Fruit fly (Drosophila melanogaster): ENCODE data around the gene CG34377.

CG34377 gene

dm6 chr3R:22358810-22359209 is 34.9 kb upstream of the CG34377 start (continued):
- peak; percentile 33; the same call in 1 of the 4 replicates for TF ChIP-seq Gug (GFP tag; IDR thresholded peaks at IDR 0.05)
- TF ChIP-seq HmgZ (tag; optimal IDR thresholded peaks at IDR 0.05): peak; percentile 33
- TF ChIP-seq seq (GFP tag; IDR thresholded peaks at IDR 0.05): peak; percentile 54; the same call in 1 of the 2 replicates
- peak; percentile 39 for TF ChIP-seq CG30403 (GFP tag; optimal IDR thresholded peaks at IDR 0.05)
- peak; percentile 83 for TF ChIP-seq Awh (GFP tag; IDR thresholded peaks at IDR 0.05)
- no peak for TF ChIP-seq NK7.1 (GFP tag; optimal IDR thresholded peaks at IDR 0.05)
- TF ChIP-seq tap (tag; optimal IDR thresholded peaks at IDR 0.05): peak; percentile 73
- TF ChIP-seq prd (optimal IDR thresholded peaks at IDR 0.05): no peak
- peak; percentile 79 for TF ChIP-seq prd (GFP tag; IDR thresholded peaks at IDR 0.05)
- TF ChIP-seq bcd (GFP tag; optimal IDR thresholded peaks at IDR 0.05): peak; percentile 62
- peak; percentile 37 for TF ChIP-seq CG11398 (GFP tag; optimal IDR thresholded peaks at IDR 0.05)
- TF ChIP-seq crc (GFP tag; optimal IDR thresholded peaks at IDR 0.05): no peak
- TF ChIP-seq Drgx (GFP tag; IDR thresholded peaks at IDR 0.05): peak; percentile 91
- TF ChIP-seq Lim3 (GFP tag; IDR thresholded peaks at IDR 0.05): no peak
- peak; percentile 74 for TF ChIP-seq CG17568 (GFP tag; optimal IDR thresholded peaks at IDR 0.05)
- peak; percentile 89 for TF ChIP-seq CG15696 (tag; optimal IDR thresholded peaks at IDR 0.05)
- no peak for TF ChIP-seq CG6791 (GFP tag; IDR thresholded peaks at IDR 0.05; ENCODE audit: partially characterized antibody)
- TF ChIP-seq CoRest (tag; optimal IDR thresholded peaks at IDR 0.05): peak; percentile 68
- no peak for TF ChIP-seq mld (GFP tag; IDR thresholded peaks at IDR 0.05; ENCODE audit: partially characterized antibody)
- TF ChIP-seq CG10654 (GFP tag; optimal IDR thresholded peaks at IDR 0.05): peak; percentile 57
- peak; percentile 82 for TF ChIP-seq gem (tag; optimal IDR thresholded peaks at IDR 0.05)
- TF ChIP-seq CG11093 (GFP tag; IDR thresholded peaks at IDR 0.05): peak; percentile 54; the same call in 2 of the 3 replicates
- peak; percentile 17 for TF ChIP-seq Dek (tag; optimal IDR thresholded peaks at IDR 0.05)
- no peak for TF ChIP-seq B-H2 (GFP tag; optimal IDR thresholded peaks at IDR 0.05)
- TF ChIP-seq Xrp1 (GFP tag; IDR thresholded peaks at IDR 0.05): peak; percentile 88
- TF ChIP-seq Optix (GFP tag; IDR thresholded peaks at IDR 0.05): peak; percentile 60; the same call in 1 of the 3 replicates
- TF ChIP-seq tll (GFP tag; optimal IDR thresholded peaks at IDR 0.05): no peak
- peak; percentile 59 for TF ChIP-seq CG12942 (GFP tag; optimal IDR thresholded peaks at IDR 0.05)
- TF ChIP-seq sug (tag; optimal IDR thresholded peaks at IDR 0.05): peak; percentile 18
- TF ChIP-seq MBD-R2 (GFP tag; IDR thresholded peaks at IDR 0.05): peak; percentile 18; the same call in 1 of the 2 replicates
- peak; percentile 32 for TF ChIP-seq gcm2 (GFP tag; optimal IDR thresholded peaks at IDR 0.05)
- TF ChIP-seq ftz-f1 (GFP tag; optimal IDR thresholded peaks at IDR 0.05): no peak
- TF ChIP-seq CG1529 (GFP tag; optimal IDR thresholded peaks at IDR 0.05): peak; percentile 81
- peak; percentile 55 for TF ChIP-seq nmo (GFP tag; optimal IDR thresholded peaks at IDR 0.05)
- no peak for TF ChIP-seq Usf (GFP tag; optimal IDR thresholded peaks at IDR 0.05)
- TF ChIP-seq CG9609 (GFP tag; optimal IDR thresholded peaks at IDR 0.05): peak; percentile 23
- TF ChIP-seq CG2120 (GFP tag; optimal IDR thresholded peaks at IDR 0.05): peak; percentile 52
- TF ChIP-seq CG11456 (GFP tag; IDR thresholded peaks at IDR 0.05): 0 out of 3 replicates have a peak, but pooled peaks have one; percentile 35
- 0 out of 3 replicates have a peak, but pooled peaks have one; percentile 39 for TF ChIP-seq CG11560 (tag; IDR thresholded peaks at IDR 0.05)
- no peak for TF ChIP-seq MESR4 (GFP tag; optimal IDR thresholded peaks at IDR 0.05)
- peak; percentile 75 for TF ChIP-seq Bdp1 (GFP tag; optimal IDR thresholded peaks at IDR 0.05)
- TF ChIP-seq tx (GFP tag; optimal IDR thresholded peaks at IDR 0.05): no peak
- TF ChIP-seq CG11247 (GFP tag; IDR thresholded peaks at IDR 0.05): peak; percentile 77
- TF ChIP-seq CG9215 (GFP tag; IDR thresholded peaks at IDR 0.05): no peak
- TF ChIP-seq slbo (GFP tag; IDR thresholded peaks at IDR 0.05): peak; percentile 48; the same call in 1 of the 2 replicates
- TF ChIP-seq D19B (GFP tag; optimal IDR thresholded peaks at IDR 0.05): no peak
- peak; percentile 52 for TF ChIP-seq lilli (GFP tag; optimal IDR thresholded peaks at IDR 0.05)
- peak; percentile 46 for TF ChIP-seq BtbVII (GFP tag; optimal IDR thresholded peaks at IDR 0.05)
- TF ChIP-seq CG8478 (optimal IDR thresholded peaks at IDR 0.05): no peak
- no peak for TF ChIP-seq Hand (GFP tag; optimal IDR thresholded peaks at IDR 0.05)
- TF ChIP-seq CG30020 (tag; optimal IDR thresholded peaks at IDR 0.05): no peak
- TF ChIP-seq fu2 (GFP tag; optimal IDR thresholded peaks at IDR 0.05): no peak
